Fruit fly (Drosophila melanogaster): ENCODE data around the gene Capa.

DNA sequence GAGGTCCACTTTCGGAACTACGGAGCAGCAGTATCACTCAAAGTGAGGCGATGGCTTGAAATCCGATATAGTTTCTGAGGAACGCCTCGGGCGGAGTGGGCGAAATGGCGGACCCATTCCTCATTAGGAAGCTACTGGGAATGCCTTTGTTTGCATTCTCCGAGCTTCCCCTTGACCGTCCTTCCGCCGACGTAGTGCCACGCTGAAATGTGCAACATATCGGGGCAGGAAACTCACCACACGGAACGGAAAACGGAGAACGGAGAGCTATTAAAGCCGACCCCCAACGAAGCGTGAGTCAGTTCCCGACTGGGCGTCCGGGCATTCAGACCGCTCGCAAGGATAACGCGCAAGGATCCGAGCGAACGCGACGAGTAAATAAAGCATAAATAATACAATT, 12.8 kb upstream of the Capa start, which contains the start of gene CG15522:
- no peak for TF ChIP-seq Crg-1 (GFP tag; optimal IDR thresholded peaks at IDR 0.05)
- TF ChIP-seq kay (GFP tag; ENCODE audit: borderline replicate concordance), result no peak
- TF ChIP-seq ovo (GFP tag; optimal IDR thresholded peaks at IDR 0.05), result no peak
- TF ChIP-seq cnc (optimal IDR thresholded peaks at IDR 0.05), result no peak
- no peak for TF ChIP-seq Clk (GFP tag; optimal IDR thresholded peaks at IDR 0.05)
- no peak for TF ChIP-seq CG7101 (tag; optimal IDR thresholded peaks at IDR 0.05)
- no peak for TF ChIP-seq tj (GFP tag; optimal IDR thresholded peaks at IDR 0.05)
- TF ChIP-seq pad (GFP tag; optimal IDR thresholded peaks at IDR 0.05), result no peak
- no peak for TF ChIP-seq CG5204 (GFP tag; optimal IDR thresholded peaks at IDR 0.05)
- no peak for TF ChIP-seq cic (GFP tag; optimal IDR thresholded peaks at IDR 0.05)
- no peak for TF ChIP-seq CG11617 (GFP tag; optimal IDR thresholded peaks at IDR 0.05)
- TF ChIP-seq Hr96 (GFP tag; optimal IDR thresholded peaks at IDR 0.05), result no peak

Data from whole organism, adult.